Worm (Caenorhabditis elegans): ENCODE measurements around the gene str-69.

DNA sequence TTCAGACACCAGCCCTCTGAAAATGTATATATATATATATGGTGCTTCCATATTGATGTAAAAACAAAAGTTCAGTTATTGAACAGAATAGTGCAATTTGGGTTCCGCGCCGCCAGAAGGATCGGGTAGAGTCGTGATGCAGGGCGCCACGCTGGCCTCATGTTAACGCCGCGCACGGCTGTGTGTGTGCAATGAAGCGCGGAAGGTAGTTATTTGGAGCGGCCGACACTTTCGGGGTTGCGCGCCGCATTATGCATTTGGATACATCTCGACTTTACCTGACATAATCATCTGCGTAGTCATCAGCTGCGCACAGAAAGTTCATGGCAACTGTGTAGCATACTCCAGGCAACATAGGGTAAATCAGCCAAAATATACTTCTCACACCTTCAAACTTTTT, 1.1 kb upstream of the str-69 start:
- TF ChIP-seq ahr-1 (tag; optimal IDR thresholded peaks at IDR 0.05) (no peak), ref-2 (tag; optimal IDR thresholded peaks at IDR 0.05) (no peak), sox-4 (tag; optimal IDR thresholded peaks at IDR 0.05) (no peak), pha-2 (tag; optimal IDR thresholded peaks at IDR 0.05) (no peak), pqm-1 (tag; optimal IDR thresholded peaks at IDR 0.05) (no peak), madf-2 (tag; optimal IDR thresholded peaks at IDR 0.05) (no peak), pag-3 (tag; optimal IDR thresholded peaks at IDR 0.05; ENCODE audit: borderline replicate concordance) (no peak), eyg-1 (tag; optimal IDR thresholded peaks at IDR 0.05) (no peak), ceh-6 (GFP tag; optimal IDR thresholded peaks at IDR 0.05) (no peak)

Data from whole organism, late embryonic.